Worm (Caenorhabditis elegans): Measurements from ENCODE around the gene F29C4.4.
"Not testable (repeated sequence)": the region's sequence is repeated elsewhere in the genome, so short reads cannot be mapped to it uniquely, and the experiment has no call there.

The F29C4.4 gene

DNA sequence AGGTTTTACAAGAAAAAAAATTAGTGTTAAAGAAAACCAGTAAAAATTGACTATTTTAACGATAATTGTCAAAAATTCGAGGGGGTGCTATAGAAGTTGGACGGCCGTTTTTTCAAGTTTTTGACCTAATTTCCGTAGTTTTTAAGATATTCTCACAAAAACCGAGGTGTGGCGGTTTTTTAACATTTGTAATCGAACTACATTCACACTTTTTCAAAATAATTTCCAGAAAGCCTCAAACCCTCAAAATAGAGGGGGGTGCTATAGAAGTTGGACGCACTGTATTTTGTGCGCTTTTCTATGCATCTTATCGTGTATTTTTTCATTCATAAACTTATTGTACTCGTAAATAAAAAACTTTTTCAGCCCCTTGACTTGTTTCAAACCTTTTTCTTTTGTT lies at the start of gene F29C4.4:
TSS of gene F29C4.4 (plus strand) at position 301 of the 400 bp plus-strand sequence.
- TF ChIP-seq unc-62 (GFP tag; optimal IDR thresholded peaks at IDR 0.05); ztf-22 (GFP tag; optimal IDR thresholded peaks at IDR 0.05); Y56A3A.18 (GFP tag; IDR thresholded peaks at IDR 0.05): not testable (repeated sequence)

DNA sequence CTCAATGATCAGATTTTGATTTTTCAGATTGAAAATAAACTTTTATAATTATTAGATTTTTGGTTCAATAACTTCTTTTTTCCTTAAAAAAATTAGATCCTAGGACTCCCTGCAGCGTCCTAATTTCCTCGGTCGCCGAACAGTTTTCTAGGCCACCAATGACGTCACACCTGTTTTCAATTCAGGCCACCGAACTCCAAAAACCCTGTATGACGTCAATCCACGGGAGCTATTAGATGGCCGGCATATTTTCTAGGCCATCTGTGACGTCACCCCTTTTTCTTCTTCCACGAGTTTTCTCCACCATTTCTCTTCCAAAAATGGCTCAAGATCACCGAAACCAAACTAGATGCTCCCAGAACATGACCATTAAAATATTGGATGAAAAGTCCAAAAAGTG lies 40.2 kb upstream of the F29C4.4 start:
- no peak for TF ChIP-seq somi-1 (GFP tag; optimal IDR thresholded peaks at IDR 0.05)
- no peak for TF ChIP-seq fkh-3 (tag; optimal IDR thresholded peaks at IDR 0.05)
- TF ChIP-seq nhr-90 (tag; optimal IDR thresholded peaks at IDR 0.05): no peak
- no peak for TF ChIP-seq bed-2 (GFP tag; IDR thresholded peaks at IDR 0.05)
- no peak for TF ChIP-seq bed-1 (GFP tag; IDR thresholded peaks at IDR 0.05)
- no peak for TF ChIP-seq nhr-179 (tag; optimal IDR thresholded peaks at IDR 0.05)
- no peak for TF ChIP-seq nfya-2 (GFP tag; IDR thresholded peaks at IDR 0.05)
- TF ChIP-seq F22D6.2 (tag; optimal IDR thresholded peaks at IDR 0.05): no peak
- TF ChIP-seq madf-6 (GFP tag; IDR thresholded peaks at IDR 0.05): no peak
- no peak for TF ChIP-seq hlh-26 (GFP tag; conservative IDR thresholded peaks at IDR 0.05)
- no peak for TF ChIP-seq D2030.7 (GFP tag; IDR thresholded peaks at IDR 0.05)
- TF ChIP-seq T07F8.4 (tag; optimal IDR thresholded peaks at IDR 0.05): no peak
- TF ChIP-seq lag-1 (GFP tag; IDR thresholded peaks at IDR 0.05): no peak
- no peak for TF ChIP-seq hsf-1 (GFP tag; IDR thresholded peaks at IDR 0.05)
- TF ChIP-seq ztf-26 (tag; optimal IDR thresholded peaks at IDR 0.05): no peak
- TF ChIP-seq mel-28 (tag; optimal IDR thresholded peaks at IDR 0.05; ENCODE audit: borderline replicate concordance): no peak
- no peak for TF ChIP-seq snpc-4 (GFP tag; optimal IDR thresholded peaks at IDR 0.05)
- no peak for TF ChIP-seq snpc-4 (tag; optimal IDR thresholded peaks at IDR 0.05)

DNA sequence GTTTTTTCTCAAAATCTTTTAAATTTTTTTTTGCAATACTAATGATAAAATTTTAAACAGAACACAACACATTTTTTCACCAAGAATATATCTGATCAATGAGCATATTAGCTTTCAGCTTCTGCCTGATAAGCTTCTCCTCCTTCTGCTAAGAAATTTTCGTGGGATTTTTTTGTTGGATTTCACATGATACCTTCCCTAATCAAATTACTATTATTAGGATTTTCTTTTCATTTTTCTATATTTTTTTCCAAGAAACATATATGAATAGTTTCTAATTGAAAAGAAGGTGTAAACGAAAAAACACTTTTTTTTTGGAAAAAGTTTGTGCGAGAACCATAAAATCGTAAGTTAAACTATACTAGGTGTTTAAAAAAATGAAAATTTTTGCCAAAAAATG lies 38.3 kb upstream of the F29C4.4 start:
- TF ChIP-seq ztf-18 (tag; optimal IDR thresholded peaks at IDR 0.05): no peak
- TF ChIP-seq ztf-25 (GFP tag; IDR thresholded peaks at IDR 0.05): no peak
- no peak for TF ChIP-seq somi-1 (GFP tag; optimal IDR thresholded peaks at IDR 0.05)
- TF ChIP-seq pbrm-1 (GFP tag; IDR thresholded peaks at IDR 0.05): no peak
- TF ChIP-seq chd-7 (tag; optimal IDR thresholded peaks at IDR 0.05): no peak
- TF ChIP-seq F52B5.7 (tag; optimal IDR thresholded peaks at IDR 0.05): no peak

DNA sequence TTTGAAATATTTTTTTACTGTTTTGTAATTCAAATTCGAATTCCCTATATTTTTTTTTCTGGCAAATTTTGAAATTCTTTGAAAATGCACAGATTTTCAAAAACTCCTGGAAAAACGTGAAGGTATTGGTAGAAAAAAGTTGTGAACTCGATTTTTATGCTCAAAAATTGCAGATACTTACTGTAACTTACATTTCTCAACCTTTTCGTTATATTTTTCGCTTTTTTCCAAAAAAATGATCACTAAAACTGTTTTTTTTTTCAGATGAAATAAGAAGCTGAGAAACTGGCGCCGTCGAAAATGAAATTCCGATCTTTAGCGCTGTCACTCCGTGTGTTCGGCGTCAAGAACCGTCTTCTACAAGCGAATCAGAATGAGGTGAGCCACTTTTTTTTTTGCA lies 35.4 kb upstream of the F29C4.4 start, which contains the start of gene T05C7.8:
TSS of gene T05C7.8 (plus strand) at position 301 of the 400 bp plus-strand sequence.
- TF ChIP-seq Y95B8A.8 (GFP tag; IDR thresholded peaks at IDR 0.05): no peak
- no peak for TF ChIP-seq let-526 (GFP tag; IDR thresholded peaks at IDR 0.05)
- TF ChIP-seq K12H6.12 (tag; optimal IDR thresholded peaks at IDR 0.05): no peak
- no peak for TF ChIP-seq Y56A3A.18 (GFP tag; IDR thresholded peaks at IDR 0.05)
- TF ChIP-seq hsf-1 (GFP tag; IDR thresholded peaks at IDR 0.05): no peak
- no peak for TF ChIP-seq sptf-2 (GFP tag; optimal IDR thresholded peaks at IDR 0.05)
- TF ChIP-seq ceh-40 (GFP tag; IDR thresholded peaks at IDR 0.05): no peak
- no peak for TF ChIP-seq attf-6 (GFP tag; IDR thresholded peaks at IDR 0.05)
- TF ChIP-seq let-607 (tag; optimal IDR thresholded peaks at IDR 0.05): no peak
- TF ChIP-seq F22D6.2 (tag; optimal IDR thresholded peaks at IDR 0.05): no peak
- TF ChIP-seq die-1 (tag; optimal IDR thresholded peaks at IDR 0.05): no peak
- TF ChIP-seq nhr-179 (tag; optimal IDR thresholded peaks at IDR 0.05): no peak
- TF ChIP-seq egl-44 (GFP tag; IDR thresholded peaks at IDR 0.05): no peak
- TF ChIP-seq F49E8.2 (tag; optimal IDR thresholded peaks at IDR 0.05; ENCODE audit: insufficient read depth): no peak
- no peak for TF ChIP-seq nhr-120 (GFP tag; IDR thresholded peaks at IDR 0.05)
- no peak for TF ChIP-seq Y79H2A.3 (GFP tag; conservative IDR thresholded peaks at IDR 0.05)
- TF ChIP-seq dpff-1 (tag; optimal IDR thresholded peaks at IDR 0.05): no peak
- no peak for TF ChIP-seq Y67H2A.10 (GFP tag; conservative IDR thresholded peaks at IDR 0.05)
- no peak for TF ChIP-seq F33H1.4 (GFP tag; IDR thresholded peaks at IDR 0.05)
- TF ChIP-seq F10E7.11 (tag; optimal IDR thresholded peaks at IDR 0.05): no peak
